Fruit fly (Drosophila melanogaster) whole organism, prepupa: Measurements from ENCODE around the gene pum.

Experiments
- Blimp-1 ChIP-seq: fragments of 200-800 bp; sonication (Bioruptor generic); optimal IDR thresholded peaks from 3 replicates; lab custom pipeline; 2017; ENCODE audit warnings: missing biosample characterization, missing genetic modification characterization, mild to moderate bottlenecking, moderate library complexity, missing genetic modification reagents
- CG10631 ChIP-seq: fragments of 200-800 bp; sonication (Bioruptor generic); optimal IDR thresholded peaks from 2 replicates; lab custom pipeline; 2016; ENCODE audit warnings: missing biosample characterization, missing genetic modification characterization
- CG10669 ChIP-seq: fragments of 200-800 bp; sonication (Bioruptor generic); optimal IDR thresholded peaks from 3 replicates; lab custom pipeline; 2018; ENCODE audit warnings: missing biosample characterization, mild to moderate bottlenecking, missing genetic modification characterization, moderate library complexity
- CG11294 ChIP-seq: fragments of 200-800 bp; sonication (Bioruptor generic); IDR thresholded peaks from 2 replicates; pipeline ENCODE4 v1.3.6; 2022; ENCODE audit warnings: missing biosample characterization, missing genetic modification characterization
- CG11762 ChIP-seq: fragments of 200-800 bp; sonication (Bioruptor generic); optimal IDR thresholded peaks from 3 replicates; lab custom pipeline; 2016; ENCODE audit warnings: missing biosample characterization, missing genetic modification characterization; ENCODE audit not compliant: insufficient read depth
- CG11902 ChIP-seq: fragments of 200-800 bp; sonication (Bioruptor generic); optimal IDR thresholded peaks from 3 replicates; lab custom pipeline; 2016; ENCODE audit warnings: missing biosample characterization, missing genetic modification characterization
- CG1621 ChIP-seq: fragments of 200-800 bp; sonication (Bioruptor generic); optimal IDR thresholded peaks from 3 replicates; lab custom pipeline; 2018; ENCODE audit warnings: missing biosample characterization, mild to moderate bottlenecking, missing genetic modification characterization
- CG3032 ChIP-seq: fragments of 200-800 bp; optimal IDR thresholded peaks from 2 replicates; lab custom pipeline; 2019; ENCODE audit warnings: missing biosample characterization, mild to moderate bottlenecking, missing genetic modification characterization, moderate library complexity
- CG31627 ChIP-seq: fragments of 200-800 bp; sonication (Bioruptor generic); optimal IDR thresholded peaks from 3 replicates; lab custom pipeline; 2016; ENCODE audit warnings: missing biosample characterization, missing genetic modification characterization
- CG32006 ChIP-seq: fragments of 200-800 bp; sonication (Bioruptor generic); optimal IDR thresholded peaks from 3 replicates; lab custom pipeline; 2017; ENCODE audit warnings: missing biosample characterization, mild to moderate bottlenecking, missing genetic modification characterization
- CG34406 ChIP-seq: fragments of 200-800 bp; sonication (Bioruptor generic); optimal IDR thresholded peaks from 3 replicates; lab custom pipeline; 2016; ENCODE audit warnings: missing biosample characterization, missing genetic modification characterization
- CG3919 ChIP-seq: fragments of 200-800 bp; sonication (Bioruptor generic); optimal IDR thresholded peaks from 3 replicates; lab custom pipeline; 2016; ENCODE audit warnings: missing biosample characterization, missing genetic modification characterization
- CG6163 ChIP-seq: fragments of 200-800 bp; sonication (Bioruptor generic); IDR thresholded peaks from 3 replicates; pipeline ENCODE4 v1.3.6; 2022; ENCODE audit warnings: missing biosample characterization, missing genetic modification characterization
- CG6276 ChIP-seq: fragments of 200-800 bp; sonication (Bioruptor generic); optimal IDR thresholded peaks from 2 replicates; lab custom pipeline; 2017; ENCODE audit warnings: missing biosample characterization, mild to moderate bottlenecking, missing genetic modification characterization
- CG6792 ChIP-seq: fragments of 200-800 bp; sonication (Bioruptor generic); optimal IDR thresholded peaks from 3 replicates; lab custom pipeline; 2016; ENCODE audit warnings: missing biosample characterization, missing genetic modification characterization
- CG6808 ChIP-seq: fragments of 200-800 bp; sonication (Bioruptor generic); optimal IDR thresholded peaks from 3 replicates; lab custom pipeline; 2017; ENCODE audit warnings: missing biosample characterization, missing genetic modification characterization, mild to moderate bottlenecking, moderate library complexity, missing genetic modification reagents
- CG6854 ChIP-seq: fragments of 200-800 bp; sonication (Bioruptor generic); optimal IDR thresholded peaks from 2 replicates; lab custom pipeline; 2017; ENCODE audit warnings: missing biosample characterization, mild to moderate bottlenecking, missing genetic modification characterization
- CG7368 ChIP-seq: fragments of 200-800 bp; sonication (Bioruptor generic); optimal IDR thresholded peaks from 3 replicates; lab custom pipeline; 2016; ENCODE audit warnings: missing biosample characterization, missing genetic modification characterization
- CG8119 ChIP-seq: fragments of 200-800 bp; sonication (Bioruptor generic); IDR thresholded peaks from 3 replicates; pipeline ENCODE4 v1.3.6; 2022; ENCODE audit warnings: missing biosample characterization, missing genetic modification characterization
- CG8319 ChIP-seq: fragments of 200-800 bp; sonication (Bioruptor generic); optimal IDR thresholded peaks from 3 replicates; lab custom pipeline; 2016; ENCODE audit warnings: missing biosample characterization, missing genetic modification characterization
- CG8632 ChIP-seq: fragments of 200-800 bp; sonication (Bioruptor generic); optimal IDR thresholded peaks from 3 replicates; lab custom pipeline; 2016; ENCODE audit warnings: missing biosample characterization, missing genetic modification characterization
- Eip75B ChIP-seq: fragments of 200-800 bp; sonication (Bioruptor generic); optimal IDR thresholded peaks from 3 replicates; lab custom pipeline; 2016; ENCODE audit warnings: missing biosample characterization, missing genetic modification characterization
- Eip78C ChIP-seq: fragments of 200-800 bp; sonication (Bioruptor generic); peaks from one replicate; lab custom pipeline; 2016; ENCODE audit warnings: missing biosample characterization, missing genetic modification characterization
- Eip93F ChIP-seq: fragments of 200-800 bp; sonication (Bioruptor generic); optimal IDR thresholded peaks from 2 replicates; lab custom pipeline; 2016; ENCODE audit warnings: missing biosample characterization, mild to moderate bottlenecking, missing genetic modification characterization
- Ets21C ChIP-seq: fragments of 200-800 bp; sonication (Bioruptor generic); optimal IDR thresholded peaks from 3 replicates; lab custom pipeline; 2016; ENCODE audit warnings: missing biosample characterization, missing genetic modification characterization
- Ets96B ChIP-seq: fragments of 200-800 bp; optimal IDR thresholded peaks from 2 replicates; lab custom pipeline; 2019; ENCODE audit warnings: missing biosample characterization, mild to moderate bottlenecking, missing genetic modification characterization, moderate library complexity
- Hr38 ChIP-seq: sonication (Bioruptor generic); optimal IDR thresholded peaks from 2 replicates; lab custom pipeline; 2016; ENCODE audit warnings: missing biosample characterization, missing genetic modification characterization
- Hr39 ChIP-seq: fragments of 200-800 bp; sonication (Bioruptor generic); optimal IDR thresholded peaks from 2 replicates; lab custom pipeline; 2016; ENCODE audit warnings: missing biosample characterization, missing genetic modification characterization
- Hr4 ChIP-seq: fragments of 200-800 bp; sonication (Bioruptor generic); optimal IDR thresholded peaks from 3 replicates; lab custom pipeline; 2016; ENCODE audit warnings: missing biosample characterization, missing genetic modification characterization
- Lpt ChIP-seq: fragments of 200-800 bp; sonication (Bioruptor generic); optimal IDR thresholded peaks from 3 replicates; lab custom pipeline; 2016; ENCODE audit warnings: missing biosample characterization, missing genetic modification characterization
- Met ChIP-seq: fragments of 200-800 bp; sonication (Bioruptor generic); optimal IDR thresholded peaks from 3 replicates; lab custom pipeline; 2016; ENCODE audit warnings: missing biosample characterization, missing genetic modification characterization
- OdsH ChIP-seq: fragments of 200-800 bp; sonication (Bioruptor generic); optimal IDR thresholded peaks from 3 replicates; lab custom pipeline; 2016; ENCODE audit warnings: missing biosample characterization, missing genetic modification characterization
- Sox102F ChIP-seq: fragments of 200-800 bp; sonication (Bioruptor generic); optimal IDR thresholded peaks from 2 replicates; lab custom pipeline; 2016; ENCODE audit warnings: missing biosample characterization, mild to moderate bottlenecking, missing genetic modification characterization
- Sox14 ChIP-seq: fragments of 200-800 bp; sonication (Bioruptor generic); optimal IDR thresholded peaks from 3 replicates; lab custom pipeline; 2016; ENCODE audit warnings: missing biosample characterization, missing genetic modification characterization
- acj6 ChIP-seq: fragments of 200-800 bp; sonication (Bioruptor generic); optimal IDR thresholded peaks from 3 replicates; lab custom pipeline; 2016; ENCODE audit warnings: missing biosample characterization, missing genetic modification characterization
- cyc ChIP-seq: fragments of 200-800 bp; sonication (Bioruptor generic); optimal IDR thresholded peaks from 3 replicates; lab custom pipeline; 2016; ENCODE audit warnings: missing biosample characterization, missing genetic modification characterization
- dac ChIP-seq: fragments of 200-800 bp; sonication (Bioruptor generic); optimal IDR thresholded peaks from 2 replicates; lab custom pipeline; 2017; ENCODE audit warnings: missing biosample characterization, mild to moderate bottlenecking, missing genetic modification characterization
- eg ChIP-seq: fragments of 200-800 bp; sonication (Bioruptor generic); IDR thresholded peaks from 3 replicates; pipeline ENCODE4 v1.3.6; 2022; ENCODE audit warnings: missing biosample characterization, missing genetic modification characterization
- esn ChIP-seq: fragments of 200-800 bp; sonication (Bioruptor generic); optimal IDR thresholded peaks from 2 replicates; lab custom pipeline; 2016; ENCODE audit warnings: missing biosample characterization, mild to moderate bottlenecking, missing genetic modification characterization, moderate library complexity
- fd85E ChIP-seq: fragments of 200-800 bp; sonication (Bioruptor generic); optimal IDR thresholded peaks from 3 replicates; lab custom pipeline; 2016; ENCODE audit warnings: missing biosample characterization, missing genetic modification characterization
- net ChIP-seq: fragments of 200-800 bp; sonication (Bioruptor generic); optimal IDR thresholded peaks from 3 replicates; lab custom pipeline; 2016; ENCODE audit warnings: missing biosample characterization, missing genetic modification characterization
- pdm3 ChIP-seq: fragments of 200-800 bp; sonication (Bioruptor generic); optimal IDR thresholded peaks from 3 replicates; lab custom pipeline; 2016; ENCODE audit warnings: missing biosample characterization, missing genetic modification characterization
- spab ChIP-seq: fragments of 200-800 bp; sonication (Bioruptor generic); optimal IDR thresholded peaks from 2 replicates; lab custom pipeline; 2017; ENCODE audit warnings: missing biosample characterization, mild to moderate bottlenecking, missing genetic modification characterization, missing genetic modification reagents
- ss ChIP-seq, 2 experiments: fragments of 200-800 bp; sonication (Bioruptor generic); optimal IDR thresholded peaks; 2 replicates in 1 of 2; 3 replicates in 1 of 2; lab custom pipeline; 2017 to 2018; ENCODE audit warnings: mild to moderate bottlenecking in 2 of 2, missing biosample characterization in 2 of 2, missing genetic modification characterization in 2 of 2, moderate library complexity in 1 of 2
- svp ChIP-seq: fragments of 200-800 bp; sonication (Bioruptor generic); peaks from one replicate; lab custom pipeline; 2016; ENCODE audit warnings: missing biosample characterization, missing genetic modification characterization
- topi ChIP-seq: fragments of 200-800 bp; sonication (Bioruptor generic); optimal IDR thresholded peaks from 3 replicates; lab custom pipeline; 2016; ENCODE audit warnings: missing biosample characterization, missing genetic modification characterization

The pum gene

dm6 chr3R:9233763-9234162, 3.7 kb downstream of the pum start:
- TF ChIP-seq Ets21C (GFP tag; lab: Kevin White, UChicago) (no peak), Eip78C (GFP tag; lab: Kevin White, UChicago) (peak; percentile 43)

dm6 chr3R:9232346-9232745, 5.1 kb downstream of the pum start:
- TF ChIP-seq Eip93F (GFP tag; lab: Kevin White, UChicago) (no peak), CG6792 (GFP tag; lab: Kevin White, UChicago) (no peak), CG8119 (GFP tag; lab: Robert Waterston, UW) (no peak), net (GFP tag; lab: Kevin White, UChicago) (no peak), Blimp-1 (GFP tag; lab: Kevin White, UChicago) (no peak), Ets21C (GFP tag; lab: Kevin White, UChicago) (no peak), CG8319 (GFP tag; lab: Kevin White, UChicago) (no peak), Met (GFP tag; lab: Kevin White, UChicago) (no peak), Hr4 (GFP tag; lab: Kevin White, UChicago) (no peak)

dm6 chr3R:9229996-9230601, 7.4 kb downstream of the pum start:
- TF ChIP-seq topi (peak; percentile 65), Sox14 (GFP tag; lab: Kevin White, UChicago) (peak; percentile 76), CG31627 (GFP tag; lab: Kevin White, UChicago) (peak; percentile 62), CG3919 (GFP tag; lab: Kevin White, UChicago) (peak; percentile 67), Sox102F (GFP tag; lab: Kevin White, UChicago) (peak; percentile 60), OdsH (GFP tag; lab: Kevin White, UChicago) (peak; percentile 57), CG6808 (GFP tag; lab: Kevin White, UChicago) (peak; percentile 30), Hr4 (GFP tag; lab: Kevin White, UChicago) (peak; percentile 1), CG6854 (peak; percentile 35), CG10631 (GFP tag; lab: Kevin White, UChicago) (peak; percentile 50), Eip75B (peak; percentile 65), CG6792 (GFP tag; lab: Kevin White, UChicago) (peak; percentile 59), CG8632 (peak; percentile 37), CG10669 (GFP tag; lab: Kevin White, UChicago) (peak; percentile 45), Blimp-1 (GFP tag; lab: Kevin White, UChicago) (no peak), fd85E (GFP tag; lab: Kevin White, UChicago) (no peak), Hr38 (no peak), Hr39 (peak; percentile 53), CG7368 (GFP tag; lab: Kevin White, UChicago) (peak; percentile 50), CG6163 (GFP tag; lab: Robert Waterston, UW) (peak; percentile 65; the same call in 2 of the 3 replicates), CG34406 (GFP tag; lab: Kevin White, UChicago) (peak; percentile 59), CG6276 (no peak), ss (GFP tag; optimal IDR thresholded peaks at IDR 0.05; lab: Kevin White, UChicago) (peak in 1 of 2 experiments; percentile 8), dac (GFP tag; lab: Kevin White, UChicago) (no peak), acj6 (GFP tag; lab: Kevin White, UChicago) (peak; percentile 68), cyc (GFP tag; lab: Kevin White, UChicago) (peak; percentile 53), spab (GFP tag; lab: Kevin White, UChicago) (peak; percentile 51), esn (GFP tag; lab: Kevin White, UChicago) (peak; percentile 70), CG11294 (GFP tag; lab: Robert Waterston, UW) (no peak), pdm3 (peak; percentile 59), CG8119 (GFP tag; lab: Robert Waterston, UW) (peak; percentile 47; the same call in 1 of the 3 replicates), svp (GFP tag; lab: Kevin White, UChicago) (peak; percentile 89), CG11762 (GFP tag; lab: Kevin White, UChicago) (peak; percentile 33), Ets21C (GFP tag; lab: Kevin White, UChicago) (peak; percentile 26), CG11902 (no peak), Eip78C (GFP tag; lab: Kevin White, UChicago) (peak; percentile 89), net (GFP tag; lab: Kevin White, UChicago) (peak; percentile 49), Ets96B (tag; lab: Kevin White, UChicago) (peak; percentile 70), Lpt (GFP tag; lab: Kevin White, UChicago) (peak; percentile 15), CG1621 (peak; percentile 37), CG3032 (tag; lab: Kevin White, UChicago) (peak; percentile 48), CG32006 (peak; percentile 37), eg (GFP tag; lab: Robert Waterston, UW) (0 out of 3 replicates have a peak, but pooled peaks have one; percentile 9)
